Fruit fly (Drosophila melanogaster): Measurements from ENCODE around the gene Vps15.

The Vps15 gene

DNA sequence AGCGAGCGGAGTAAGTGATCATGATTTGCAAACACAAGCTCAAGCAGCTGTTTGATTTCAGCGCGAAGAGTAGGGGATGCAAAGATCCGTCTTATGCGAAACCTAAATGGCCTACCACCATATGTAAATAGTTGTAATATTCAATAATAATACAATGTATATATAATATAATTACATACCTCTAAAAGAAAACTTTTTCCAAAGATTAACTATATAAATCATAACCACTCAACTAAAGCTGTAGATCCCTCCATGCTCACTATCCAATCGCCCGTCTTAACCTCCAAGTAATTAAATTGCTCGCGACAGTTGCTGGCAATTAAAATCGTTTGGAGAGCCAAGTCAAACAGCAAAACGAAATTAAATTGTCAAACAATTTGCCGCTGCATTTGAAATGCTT lies 18.3 kb downstream of the Vps15 start (continued):
- TF ChIP-seq CG13624 (GFP tag; optimal IDR thresholded peaks at IDR 0.05) (no peak), CG1233 (GFP tag; optimal IDR thresholded peaks at IDR 0.05) (peak; percentile 68), CG6791 (GFP tag; IDR thresholded peaks at IDR 0.05; ENCODE audit: partially characterized antibody) (no peak), CG13894 (tag; optimal IDR thresholded peaks at IDR 0.05) (no peak), Rx (GFP tag; IDR thresholded peaks at IDR 0.05) (peak; percentile 54), gro (GFP tag; optimal IDR thresholded peaks at IDR 0.05) (no peak), ash1 (GFP tag; optimal IDR thresholded peaks at IDR 0.05) (no peak), B-H1 (GFP tag; IDR thresholded peaks at IDR 0.05) (peak; percentile 75), lov (optimal IDR thresholded peaks at IDR 0.05) (no peak), lov (GFP tag; IDR thresholded peaks at IDR 0.05) (no peak), gsb (GFP tag; IDR thresholded peaks at IDR 0.05) (peak; percentile 61), CG9797 (GFP tag; optimal IDR thresholded peaks at IDR 0.05) (no peak), CG10543 (GFP tag; optimal IDR thresholded peaks at IDR 0.05) (no peak), danr (GFP tag; IDR thresholded peaks at IDR 0.05) (peak; percentile 65), bcd (GFP tag; optimal IDR thresholded peaks at IDR 0.05) (peak; percentile 83), tin (GFP tag; optimal IDR thresholded peaks at IDR 0.05) (peak; percentile 47), CG31224 (GFP tag; IDR thresholded peaks at IDR 0.05) (peak; percentile 77), ind (GFP tag; optimal IDR thresholded peaks at IDR 0.05) (peak; percentile 80), hb (GFP tag; IDR thresholded peaks at IDR 0.05; ENCODE audit: partially characterized antibody) (no peak), Atf3 (GFP tag; optimal IDR thresholded peaks at IDR 0.05) (no peak), amos (GFP tag; IDR thresholded peaks at IDR 0.05; ENCODE audit: partially characterized antibody) (no peak), MTF-1 (GFP tag; optimal IDR thresholded peaks at IDR 0.05; ENCODE audit: borderline replicate concordance) (no peak), Poxn (GFP tag; IDR thresholded peaks at IDR 0.05) (peak; percentile 63; the same call in 1 of the 2 replicates), tgo (GFP tag; IDR thresholded peaks at IDR 0.05) (peak; percentile 76), twi (tag; optimal IDR thresholded peaks at IDR 0.05) (no peak), Dp (GFP tag; optimal IDR thresholded peaks at IDR 0.05) (no peak), Sox100B (GFP tag; optimal IDR thresholded peaks at IDR 0.05) (peak; percentile 80), Mrtf (GFP tag; IDR thresholded peaks at IDR 0.05) (no peak; the same call in 1 of the 3 replicates), en (GFP tag; optimal IDR thresholded peaks at IDR 0.05) (no peak), CG17328 (GFP tag; IDR thresholded peaks at IDR 0.05) (peak; percentile 64), CG8388 (GFP tag; optimal IDR thresholded peaks at IDR 0.05) (peak; percentile 33), Oli (tag; optimal IDR thresholded peaks at IDR 0.05) (peak; percentile 83), HLHmδ (GFP tag; optimal IDR thresholded peaks at IDR 0.05) (no peak), nau (GFP tag; optimal IDR thresholded peaks at IDR 0.05) (no peak), CG15073 (GFP tag; optimal IDR thresholded peaks at IDR 0.05) (no peak), Gsc (GFP tag; IDR thresholded peaks at IDR 0.05) (no peak), dmrt99B (tag; optimal IDR thresholded peaks at IDR 0.05) (peak; percentile 84), repo (GFP tag; optimal IDR thresholded peaks at IDR 0.05) (no peak), mam (GFP tag; optimal IDR thresholded peaks at IDR 0.05) (peak; percentile 24), fru (optimal IDR thresholded peaks at IDR 0.05) (no peak), onecut (GFP tag; IDR thresholded peaks at IDR 0.05) (peak; percentile 32), sna (GFP tag; IDR thresholded peaks at IDR 0.05; ENCODE audit: partially characterized antibody) (no peak), dimm (GFP tag; IDR thresholded peaks at IDR 0.05) (0 out of 2 replicates have a peak, but pooled peaks have one; percentile 16), crp (GFP tag; optimal IDR thresholded peaks at IDR 0.05) (peak in 1 of 2 experiments; percentile 23), fd3F (GFP tag; optimal IDR thresholded peaks at IDR 0.05) (peak; percentile 74), tll (GFP tag; optimal IDR thresholded peaks at IDR 0.05) (no peak), sim (GFP tag; IDR thresholded peaks at IDR 0.05) (0 out of 2 replicates have a peak, but pooled peaks have one; percentile 31), CrebB (tag; optimal IDR thresholded peaks at IDR 0.05) (no peak), ranshi (GFP tag; IDR thresholded peaks at IDR 0.05) (peak; percentile 81), CG13296 (GFP tag; optimal IDR thresholded peaks at IDR 0.05) (peak; percentile 50), sug (tag; optimal IDR thresholded peaks at IDR 0.05) (no peak)

All from whole organism, embryonic.